Worm (Caenorhabditis elegans): Measurements from ENCODE around the gene srh-122.

DNA sequence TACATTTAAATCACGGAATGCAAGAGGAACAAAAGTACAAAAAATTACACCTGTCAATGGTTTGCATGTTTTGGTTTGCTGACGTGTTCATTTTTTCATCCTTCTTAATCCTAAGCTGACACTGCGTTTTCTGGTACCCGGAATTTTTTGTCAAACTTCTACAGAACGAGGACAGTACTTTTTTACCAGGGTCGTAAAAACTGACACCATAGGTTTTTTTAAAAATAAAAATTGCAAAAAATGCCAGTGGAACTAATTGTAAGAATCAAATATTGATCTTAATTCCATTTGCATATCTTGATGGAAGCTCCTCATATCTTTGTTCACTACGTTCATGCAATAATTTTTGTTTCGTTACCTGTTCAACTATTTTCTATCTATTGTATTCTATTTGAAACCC is 27.1 kb upstream of the srh-122 start, which contains the start of gene srh-258:
- TF ChIP-seq nhr-77 (tag; optimal IDR thresholded peaks at IDR 0.05) (no peak), dpl-1 (GFP tag; optimal IDR thresholded peaks at IDR 0.05) (no peak), unc-130 (GFP tag; optimal IDR thresholded peaks at IDR 0.05) (no peak), dmd-8 (GFP tag; IDR thresholded peaks at IDR 0.05) (no peak), unc-39 (tag; optimal IDR thresholded peaks at IDR 0.05) (no peak), sdz-12 (GFP tag; optimal IDR thresholded peaks at IDR 0.05) (no peak)

Measured in whole organism, L4 larva.